Worm (Caenorhabditis elegans) whole organism, L4 larva: ENCODE measurements around the gene msd-4.

ENCODE experiments used
- D1046.2 ChIP-seq: fragments of 200-800 bp; sonication (Bioruptor generic); IDR thresholded peaks from 2 replicates; pipeline ENCODE4 v1.3.6; 2022; ENCODE audit warnings: missing genetic modification characterization, missing compliant biosample characterization
- T20F7.1 ChIP-seq: fragments of 200-800 bp; sonication (Bioruptor generic); optimal IDR thresholded peaks from 2 replicates; lab custom pipeline; 2018; ENCODE audit warnings: mild to moderate bottlenecking, missing genetic modification characterization, missing compliant biosample characterization
- Y5F2A.4 ChIP-seq: fragments of 200-800 bp; sonication (Bioruptor generic); optimal IDR thresholded peaks from 2 replicates; lab custom pipeline; 2018; ENCODE audit warnings: mild to moderate bottlenecking, missing genetic modification characterization, missing compliant biosample characterization
- ZK546.5 ChIP-seq, 2 experiments: sonication (generic microtip); optimal IDR thresholded peaks; 2 replicates each; lab custom pipeline; 2017; ENCODE audit warnings: missing biosample characterization in 2 of 2, missing genetic modification characterization in 2 of 2
- aha-1 ChIP-seq: fragments of 150-350 bp; peaks from one replicate; lab custom pipeline; 2014; ENCODE audit warnings: missing biosample characterization, missing genetic modification characterization
- aly-2 ChIP-seq: sonication (generic microtip); optimal IDR thresholded peaks from 2 replicates; lab custom pipeline; 2018; ENCODE audit warnings: missing biosample characterization, missing genetic modification characterization
- ama-1 ChIP-seq: fragments of 150-350 bp; optimal IDR thresholded peaks from 2 replicates; lab custom pipeline; 2014; ENCODE audit warnings: inconsistent platforms, mixed read lengths
- ceh-82 ChIP-seq: sonication (generic microtip); optimal IDR thresholded peaks from 2 replicates; lab custom pipeline; 2017; ENCODE audit warnings: missing biosample characterization, missing genetic modification characterization
- ces-1 ChIP-seq: fragments of 150-350 bp; sonication (generic microtip); optimal IDR thresholded peaks from 4 replicates; lab custom pipeline; 2014; ENCODE audit warnings: missing biosample characterization, missing genetic modification reagents, missing genetic modification characterization
- daf-8 ChIP-seq: fragments of 200-800 bp; sonication (Bioruptor generic); IDR thresholded peaks from 2 replicates; pipeline ENCODE4 v1.3.6; 2022; ENCODE audit warnings: missing genetic modification characterization, missing compliant biosample characterization
- dmd-6 ChIP-seq: fragments of 200-800 bp; sonication (Bioruptor generic); IDR thresholded peaks from 2 replicates; pipeline ENCODE4 v1.3.6; 2022; ENCODE audit warnings: missing genetic modification reagents, missing genetic modification characterization, missing compliant biosample characterization
- dpl-1 ChIP-seq: fragments of 150-350 bp; optimal IDR thresholded peaks from 2 replicates; lab custom pipeline; 2014; ENCODE audit warnings: missing biosample characterization, missing genetic modification reagents, missing genetic modification characterization
- duxl-1 ChIP-seq: sonication (generic microtip); optimal IDR thresholded peaks from 2 replicates; lab custom pipeline; 2016; ENCODE audit warnings: mild to moderate bottlenecking, missing genetic modification characterization, moderate library complexity, missing compliant biosample characterization; ENCODE audit not compliant: poor library complexity
- dve-1 ChIP-seq: sonication (generic microtip); optimal IDR thresholded peaks from 2 replicates; lab custom pipeline; 2017; ENCODE audit warnings: antibody characterized with exemption, mild to moderate bottlenecking, missing genetic modification characterization, missing compliant biosample characterization; ENCODE audit not compliant: insufficient read depth
- egl-27 ChIP-seq: sonication (generic microtip); optimal IDR thresholded peaks from 3 replicates; lab custom pipeline; 2017; ENCODE audit warnings: missing biosample characterization, missing genetic modification reagents, missing genetic modification characterization
- egl-43 ChIP-seq: fragments of 200-800 bp; sonication (Bioruptor generic); IDR thresholded peaks from 2 replicates; pipeline ENCODE4 v1.3.6; 2022; ENCODE audit warnings: missing genetic modification reagents, missing genetic modification characterization, missing compliant biosample characterization
- hlh-30 ChIP-seq: sonication (generic microtip); optimal IDR thresholded peaks from 2 replicates; lab custom pipeline; 2017; ENCODE audit warnings: antibody characterized with exemption, mild to moderate bottlenecking, missing genetic modification characterization, missing compliant biosample characterization; ENCODE audit not compliant: insufficient read depth
- hmg-1.1 ChIP-seq: fragments of 200-800 bp; sonication (Bioruptor generic); IDR thresholded peaks from 2 replicates; pipeline ENCODE4 v1.3.6; 2022; ENCODE audit warnings: missing genetic modification reagents, missing genetic modification characterization, missing compliant biosample characterization
- lin-1 ChIP-seq: fragments of 200-800 bp; sonication (Bioruptor generic); IDR thresholded peaks from 2 replicates; pipeline ENCODE4 v1.3.6; 2022; ENCODE audit warnings: missing genetic modification reagents, missing genetic modification characterization, missing compliant biosample characterization
- lin-38 ChIP-seq: fragments of 200-800 bp; sonication (Bioruptor generic); IDR thresholded peaks from 2 replicates; pipeline ENCODE4 v1.3.6; 2022; ENCODE audit warnings: missing genetic modification reagents, missing genetic modification characterization, missing compliant biosample characterization
- lin-39 ChIP-seq: fragments of 150-350 bp; optimal IDR thresholded peaks from 2 replicates; lab custom pipeline; 2014; ENCODE audit warnings: missing biosample characterization, missing genetic modification reagents, missing genetic modification characterization
- mes-2 ChIP-seq: sonication (generic microtip); optimal IDR thresholded peaks from 2 replicates; lab custom pipeline; 2016; ENCODE audit warnings: missing genotype, mild to moderate bottlenecking, missing genetic modification characterization, missing compliant biosample characterization; ENCODE audit not compliant: poor library complexity, severe bottlenecking
- mxl-2 ChIP-seq: fragments of 200-800 bp; sonication (Bioruptor generic); conservative IDR thresholded peaks from 2 replicates; pipeline ENCODE4 v1.3.6; 2022; ENCODE audit warnings: missing genetic modification reagents, missing genetic modification characterization, missing compliant biosample characterization
- nhr-10 ChIP-seq: fragments of 150-350 bp; optimal IDR thresholded peaks from 2 replicates; lab custom pipeline; 2014; ENCODE audit warnings: missing biosample characterization, missing genetic modification characterization
- nhr-11 ChIP-seq: fragments of 150-350 bp; optimal IDR thresholded peaks from 2 replicates; lab custom pipeline; 2014; ENCODE audit warnings: missing biosample characterization, missing genetic modification characterization
- nhr-237 ChIP-seq: sonication (generic microtip); optimal IDR thresholded peaks from 2 replicates; lab custom pipeline; 2017; ENCODE audit warnings: missing biosample characterization, missing genetic modification characterization
- nhr-6 ChIP-seq: fragments of 150-350 bp; optimal IDR thresholded peaks from 2 replicates; lab custom pipeline; 2014; ENCODE audit warnings: missing biosample characterization, missing genetic modification characterization
- nhr-76 ChIP-seq: fragments of 150-350 bp; optimal IDR thresholded peaks from 2 replicates; lab custom pipeline; 2014; ENCODE audit warnings: missing biosample characterization, missing genetic modification characterization
- nhr-77 ChIP-seq: fragments of 150-350 bp; optimal IDR thresholded peaks from 2 replicates; lab custom pipeline; 2014; ENCODE audit warnings: missing biosample characterization, missing genetic modification characterization
- pha-4 ChIP-seq, 2 experiments: fragments of 150-350 bp in 1 of 2; fragments of 200-800 bp in 1 of 2; sonication (Bioruptor generic) in 1 of 2; IDR thresholded peaks in 1 of 2; optimal IDR thresholded peaks in 1 of 2; 2 replicates each; pipeline versions ENCODE4 v1.3.6 to Lab custom; 2014 to 2022; ENCODE audit warnings: missing genetic modification characterization in 2 of 2, missing genetic modification reagents in 2 of 2, missing biosample characterization in 1 of 2, missing compliant biosample characterization in 1 of 2
- pqm-1 ChIP-seq: sonication (generic microtip); optimal IDR thresholded peaks from 2 replicates; lab custom pipeline; 2017; ENCODE audit warnings: missing biosample characterization, missing genetic modification characterization
- saeg-2 ChIP-seq: fragments of 200-800 bp; sonication (Bioruptor generic); IDR thresholded peaks from 2 replicates; pipeline ENCODE4 v1.3.6; 2022; ENCODE audit warnings: missing genetic modification reagents, missing genetic modification characterization, missing compliant biosample characterization
- snpc-1.2 ChIP-seq: fragments of 200-800 bp; sonication (Bioruptor generic); IDR thresholded peaks from 2 replicates; pipeline ENCODE4 v1.3.6; 2022; ENCODE audit warnings: missing genetic modification reagents, missing genetic modification characterization, missing compliant biosample characterization
- spr-1 ChIP-seq: sonication (generic microtip); optimal IDR thresholded peaks from 2 replicates; lab custom pipeline; 2016; ENCODE audit warnings: mild to moderate bottlenecking, missing genetic modification characterization, missing compliant biosample characterization
- tra-1 ChIP-seq: fragments of 200-800 bp; sonication (Bioruptor generic); IDR thresholded peaks from 2 replicates; pipeline ENCODE4 v1.3.6; 2022; ENCODE audit warnings: missing genetic modification reagents, missing genetic modification characterization, missing compliant biosample characterization
- unc-62 ChIP-seq, 3 experiments: fragments of 150-350 bp in 1 of 3; sonication (generic microtip); optimal IDR thresholded peaks in 2 of 3; peaks in 1 of 3; 1 replicate in 1 of 3; 2 replicates in 2 of 3; lab custom pipeline; 2014 to 2017; ENCODE audit warnings: missing biosample characterization in 3 of 3, missing genetic modification characterization in 3 of 3, missing genetic modification reagents in 3 of 3, missing genotype in 1 of 3
- zag-1 ChIP-seq: fragments of 150-350 bp; optimal IDR thresholded peaks from 2 replicates; lab custom pipeline; 2014; ENCODE audit warnings: missing biosample characterization, missing genetic modification characterization
- zfp-2 ChIP-seq: sonication (generic microtip); optimal IDR thresholded peaks from 2 replicates; lab custom pipeline; 2016; ENCODE audit warnings: mild to moderate bottlenecking, missing genetic modification characterization, missing compliant biosample characterization
- zip-11 ChIP-seq: fragments of 200-800 bp; sonication (Bioruptor generic); IDR thresholded peaks from 2 replicates; pipeline ENCODE4 v1.3.6; 2022; ENCODE audit warnings: missing genetic modification characterization, missing compliant biosample characterization
- zip-2 ChIP-seq: fragments of 150-350 bp; optimal IDR thresholded peaks from 2 replicates; lab custom pipeline; 2014; ENCODE audit warnings: missing biosample characterization, missing genetic modification characterization

Gene msd-4

DNA sequence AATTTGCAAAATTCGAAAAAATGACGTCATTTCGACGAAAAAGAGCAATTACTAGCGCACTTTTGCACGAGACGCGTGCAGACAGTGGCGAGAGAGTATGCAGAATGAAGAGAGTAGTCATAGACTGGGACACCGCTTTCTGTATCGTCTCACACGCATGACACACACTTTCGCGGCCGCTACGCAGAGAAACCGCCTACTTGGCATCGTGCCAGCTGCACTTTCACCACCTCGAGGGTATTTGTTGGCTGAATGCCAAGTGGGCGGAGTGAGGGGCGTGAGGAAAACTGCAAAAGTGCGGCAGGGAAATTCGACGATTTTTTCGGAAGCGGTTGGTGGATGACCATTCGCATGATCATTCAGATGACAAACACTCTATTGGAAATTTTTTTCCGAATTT lies 31.2 kb upstream of the msd-4 start (continued):
- TF ChIP-seq egl-27 (tag; lab: Kevin White, UChicago) (peak; percentile 62), spr-1 (tag; lab: Kevin White, UChicago) (peak; percentile 96), lin-38 (GFP tag; lab: Robert Waterston, UW) (peak; percentile 94), nhr-237 (peak; percentile 77), nhr-11 (peak; percentile 99), duxl-1 (tag; lab: Kevin White, UChicago) (peak; percentile 93), aly-2 (tag; lab: Kevin White, UChicago) (no peak), nhr-10 (tag; lab: Kevin White, UChicago) (peak; percentile 96)

DNA sequence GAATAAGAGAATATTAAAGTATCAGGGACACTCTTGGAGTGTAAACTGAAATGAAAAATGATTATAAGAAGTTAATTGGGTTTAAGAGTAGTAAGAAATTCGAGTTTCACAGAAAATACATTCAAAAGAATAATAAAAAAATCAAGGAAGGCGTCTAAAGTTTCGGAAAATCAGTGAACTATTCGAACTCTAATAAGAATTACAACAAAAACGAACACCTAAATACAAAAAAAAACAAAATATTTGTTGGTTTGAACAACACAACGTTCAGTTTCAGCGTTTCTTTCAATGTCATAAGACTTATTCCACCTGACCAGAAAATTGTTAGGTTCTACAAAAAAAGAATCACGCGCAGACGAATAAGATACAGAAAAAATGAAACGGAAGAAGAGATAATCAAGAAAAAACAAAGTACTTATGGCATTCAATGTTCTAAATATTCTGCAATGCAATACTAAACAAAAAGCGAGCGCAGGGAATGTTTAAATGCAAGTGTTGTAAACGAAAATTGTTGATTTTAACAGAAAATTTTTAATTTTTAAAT lies 30.6 kb upstream of the msd-4 start, which contains the start of gene nhl-2:
Gene nhl-2 (minus strand): TSS at position 51 of the 544 bp plus-strand sequence.
- TF ChIP-seq zip-11 (GFP tag; lab: Robert Waterston, UW) = no peak
- TF ChIP-seq hlh-30 (tag; lab: Kevin White, UChicago) = peak; percentile 76
- TF ChIP-seq dve-1 (tag; lab: Kevin White, UChicago) = no peak
- no peak for TF ChIP-seq nhr-77
- no peak for TF ChIP-seq pqm-1 (tag; lab: Kevin White, UChicago)
- peak; percentile 50 for TF ChIP-seq aha-1 (tag; lab: Kevin White, UChicago)
- peak; percentile 5; the same call in 1 of the 2 replicates for TF ChIP-seq dmd-6 (GFP tag; lab: Robert Waterston, UW)
- no peak for TF ChIP-seq hmg-1.1 (GFP tag; lab: Robert Waterston, UW)
- no peak for TF ChIP-seq daf-8 (GFP tag; lab: Robert Waterston, UW)

DNA sequence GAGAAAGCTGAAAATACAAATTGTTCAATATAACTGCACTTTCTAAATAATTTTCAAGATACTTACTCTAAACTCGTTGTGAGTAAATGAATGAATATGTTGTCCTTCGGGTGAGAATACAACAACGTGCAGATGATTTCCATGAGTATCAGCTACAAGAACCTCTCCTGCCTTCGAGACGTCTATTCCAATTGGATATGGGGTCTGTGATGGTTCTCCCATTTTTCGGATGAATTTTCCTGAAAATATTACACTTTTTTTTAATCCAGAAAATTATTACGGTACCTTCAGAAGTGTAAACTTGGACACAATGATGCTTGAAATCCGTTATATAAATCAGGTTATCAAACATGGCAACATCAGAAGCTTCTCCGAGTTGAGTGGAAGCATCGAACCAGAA lies 26.8 kb upstream of the msd-4 start:
- TF ChIP-seq ZK546.5 (tag; optimal IDR thresholded peaks at IDR 0.05; lab: Kevin White, UChicago) (no peak), tra-1 (no peak), unc-62 (GFP tag; optimal IDR thresholded peaks at IDR 0.05 in 1 of 2; lab: Kevin White, UChicago) (peak in 1 of 2 experiments; percentile 91), unc-62 (tag; optimal IDR thresholded peaks at IDR 0.05; lab: Kevin White, UChicago) (no peak), dmd-6 (GFP tag; lab: Robert Waterston, UW) (no peak), ces-1 (GFP tag; lab: Kevin White, UChicago) (no peak), ceh-82 (tag; lab: Kevin White, UChicago) (no peak), lin-1 (GFP tag; lab: Robert Waterston, UW) (no peak)

DNA sequence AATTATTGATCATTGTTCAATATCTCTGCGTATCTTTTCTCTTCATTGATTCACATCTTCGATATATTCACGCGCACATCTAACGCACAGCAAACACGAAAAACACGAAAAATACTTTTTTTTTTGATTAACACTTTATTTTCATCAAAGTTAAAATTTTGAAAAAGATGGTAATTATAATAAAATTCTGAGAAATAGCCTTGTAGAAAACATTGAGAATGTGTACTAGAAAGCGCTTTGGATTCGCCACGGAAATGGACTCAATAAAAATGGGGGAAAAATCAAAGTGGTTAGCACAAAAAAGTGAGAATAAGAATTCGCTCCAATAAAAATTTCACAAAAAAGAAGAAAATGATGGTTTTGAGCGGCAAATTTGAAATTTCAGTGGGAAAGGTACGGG lies 25.0 kb upstream of the msd-4 start, which contains the start of gene F26F4.6:
Gene F26F4.6 (minus strand): TSS at position 101 of the 400 bp plus-strand sequence.
- no peak for TF ChIP-seq daf-8 (GFP tag; lab: Robert Waterston, UW)
- no peak for TF ChIP-seq egl-43
- TF ChIP-seq ama-1 (lab: Kevin White, UChicago) = no peak
- TF ChIP-seq saeg-2 = no peak
- TF ChIP-seq mxl-2 = no peak
- TF ChIP-seq lin-39 = no peak
- TF ChIP-seq snpc-1.2 (GFP tag; lab: Robert Waterston, UW) = no peak
- TF ChIP-seq zfp-2 (tag; lab: Kevin White, UChicago) = no peak
- no peak for TF ChIP-seq ZK546.5 (tag; optimal IDR thresholded peaks at IDR 0.05; lab: Kevin White, UChicago)
- TF ChIP-seq nhr-11 = no peak
- TF ChIP-seq D1046.2 (GFP tag; lab: Robert Waterston, UW) = no peak

DNA sequence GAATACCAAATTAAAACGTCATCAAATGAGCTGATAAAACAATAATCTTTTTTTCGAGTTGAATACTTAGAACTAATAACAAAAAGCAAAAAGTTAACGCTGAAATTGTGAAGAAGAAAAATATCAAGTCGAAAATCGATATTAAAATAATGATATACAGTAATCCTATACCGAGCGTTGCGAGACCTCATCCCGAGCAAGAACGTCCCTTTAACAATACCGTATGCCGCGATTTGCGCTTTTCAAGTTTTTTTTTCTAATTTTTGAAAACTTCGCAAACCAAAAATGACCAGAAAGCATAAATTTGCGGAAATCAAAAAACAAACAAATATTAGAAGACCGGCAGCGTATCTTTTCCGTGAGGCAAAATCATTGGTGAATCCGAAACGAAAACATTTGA lies 22.5 kb upstream of the msd-4 start, which contains the start of gene F26F4.5:
Gene F26F4.5 (minus strand): TSS at position 256 of the 400 bp plus-strand sequence.
- TF ChIP-seq T20F7.1 (GFP tag; lab: Kevin White, UChicago) (no peak), zag-1 (tag; lab: Kevin White, UChicago) (no peak), ceh-82 (tag; lab: Kevin White, UChicago) (no peak), mes-2 (tag; lab: Kevin White, UChicago) (no peak), nhr-6 (tag; lab: Kevin White, UChicago) (no peak), egl-43 (no peak), Y5F2A.4 (GFP tag; lab: Kevin White, UChicago) (no peak), lin-38 (GFP tag; lab: Robert Waterston, UW) (peak; percentile 45; the same call in 1 of the 2 replicates), aha-1 (tag; lab: Kevin White, UChicago) (peak; percentile 70), pha-4 (GFP tag; IDR thresholded peaks at IDR 0.05; lab: Robert Waterston, UW) (no peak), pha-4 (tag; optimal IDR thresholded peaks at IDR 0.05; lab: Kevin White, UChicago) (no peak), dpl-1 (GFP tag; lab: Kevin White, UChicago) (no peak), nhr-76 (tag; lab: Kevin White, UChicago) (no peak), zip-2 (tag; lab: Kevin White, UChicago) (no peak)
